Fruit fly (Drosophila melanogaster) whole organism, embryonic: ENCODE measurements around the gene Sik2.

ENCODE experiments used
- Bdp1 ChIP-seq: fragments of 200-800 bp; sonication (Bioruptor generic); optimal IDR thresholded peaks from 3 replicates; lab custom pipeline; 2016; ENCODE audit warnings: missing biosample characterization, missing genetic modification characterization
- Blimp-1 ChIP-seq: fragments of 200-800 bp; sonication (Bioruptor generic); optimal IDR thresholded peaks from 3 replicates; lab custom pipeline; 2018; ENCODE audit warnings: missing biosample characterization, missing genetic modification characterization, mild to moderate bottlenecking, moderate library complexity, missing genetic modification reagents
- BtbVII ChIP-seq: fragments of 200-800 bp; sonication (Bioruptor generic); optimal IDR thresholded peaks from 3 replicates; lab custom pipeline; 2017; ENCODE audit warnings: missing biosample characterization, mild to moderate bottlenecking, missing genetic modification characterization
- C15 ChIP-seq: fragments of 200-800 bp; sonication (Bioruptor generic); IDR thresholded peaks from 3 replicates; pipeline ENCODE4 v1.3.6; 2022; ENCODE audit warnings: missing biosample characterization, missing genetic modification characterization
- CG11456 ChIP-seq: fragments of 200-800 bp; sonication (Bioruptor generic); IDR thresholded peaks from 3 replicates; pipeline ENCODE4 v1.3.6; 2022; ENCODE audit warnings: missing biosample characterization, missing genetic modification characterization
- CG11504 ChIP-seq: fragments of 200-800 bp; sonication (Bioruptor generic); optimal IDR thresholded peaks from 3 replicates; lab custom pipeline; 2019; ENCODE audit warnings: missing biosample characterization, mild to moderate bottlenecking, missing genetic modification characterization, moderate library complexity
- CG12769 ChIP-seq: fragments of 200-800 bp; sonication (Bioruptor generic); optimal IDR thresholded peaks from 2 replicates; lab custom pipeline; 2019; ENCODE audit warnings: missing biosample characterization, mild to moderate bottlenecking, missing genetic modification characterization, moderate library complexity
- CG13123 ChIP-seq: fragments of 200-800 bp; sonication (Bioruptor generic); optimal IDR thresholded peaks from 2 replicates; lab custom pipeline; 2016; ENCODE audit warnings: missing biosample characterization, missing genetic modification characterization
- CG14710 ChIP-seq: fragments of 200-800 bp; sonication (Bioruptor generic); optimal IDR thresholded peaks from 3 replicates; lab custom pipeline; 2019; ENCODE audit warnings: missing biosample characterization, mild to moderate bottlenecking, missing genetic modification characterization, moderate library complexity
- CG16779 ChIP-seq: fragments of 200-800 bp; sonication (Bioruptor generic); IDR thresholded peaks from 2 replicates; pipeline ENCODE4 v1.3.6; 2022; ENCODE audit warnings: missing biosample characterization, missing genetic modification characterization
- CG1832 ChIP-seq: fragments of 200-800 bp; sonication (Bioruptor generic); optimal IDR thresholded peaks from 2 replicates; lab custom pipeline; 2017; ENCODE audit warnings: missing biosample characterization, mild to moderate bottlenecking, missing genetic modification characterization, inconsistent platforms
- CG30431 ChIP-seq: fragments of 200-800 bp; sonication (Bioruptor generic); optimal IDR thresholded peaks from 2 replicates; lab custom pipeline; 2017; ENCODE audit warnings: missing biosample characterization, missing genetic modification characterization
- CG31365 ChIP-seq: fragments of 200-800 bp; sonication (Bioruptor generic); optimal IDR thresholded peaks from 2 replicates; lab custom pipeline; 2018; ENCODE audit warnings: missing biosample characterization, mild to moderate bottlenecking, missing genetic modification characterization
- CG31441 ChIP-seq: fragments of 200-800 bp; sonication (Bioruptor generic); IDR thresholded peaks from 2 replicates; pipeline ENCODE4 v1.3.6; 2022; ENCODE audit warnings: missing biosample characterization, missing genetic modification characterization
- CG3407 ChIP-seq: fragments of 200-800 bp; sonication (Bioruptor generic); optimal IDR thresholded peaks from 2 replicates; lab custom pipeline; 2018; ENCODE audit warnings: missing biosample characterization, mild to moderate bottlenecking, missing genetic modification characterization
- CG3995 ChIP-seq: fragments of 200-800 bp; sonication (Bioruptor generic); optimal IDR thresholded peaks from 3 replicates; lab custom pipeline; 2016; ENCODE audit warnings: missing biosample characterization, missing genetic modification characterization
- CG8290 ChIP-seq, 3 experiments: fragments of 200-800 bp; sonication (Bioruptor generic); optimal IDR thresholded peaks; 2 replicates each; lab custom pipeline; 2016 to 2019; ENCODE audit warnings: missing biosample characterization in 3 of 3, missing genetic modification characterization in 3 of 3, mild to moderate bottlenecking in 2 of 3, moderate library complexity in 1 of 3
- CG8478 ChIP-seq: fragments of >200 bp; optimal IDR thresholded peaks from 2 replicates; lab custom pipeline; 2018
- CG8944 ChIP-seq: fragments of 200-800 bp; sonication (Bioruptor generic); optimal IDR thresholded peaks from 3 replicates; lab custom pipeline; 2016; ENCODE audit warnings: missing biosample characterization, missing genetic modification characterization
- CG9727 ChIP-seq: fragments of 200-800 bp; sonication (Bioruptor generic); optimal IDR thresholded peaks from 3 replicates; lab custom pipeline; 2017; ENCODE audit warnings: missing biosample characterization, mild to moderate bottlenecking, missing genetic modification characterization
- CG9797 ChIP-seq: fragments of 200-800 bp; sonication (Bioruptor generic); optimal IDR thresholded peaks from 3 replicates; lab custom pipeline; 2018; ENCODE audit warnings: missing biosample characterization, mild to moderate bottlenecking, missing genetic modification characterization
- CG9932 ChIP-seq: fragments of 200-800 bp; sonication (Bioruptor generic); IDR thresholded peaks from 2 replicates; pipeline ENCODE4 v1.3.6; 2022; ENCODE audit warnings: missing biosample characterization, missing genetic modification characterization
- Drgx ChIP-seq: fragments of 200-800 bp; sonication (Bioruptor generic); IDR thresholded peaks from 2 replicates; pipeline ENCODE4 v1.3.6; 2022; ENCODE audit warnings: missing biosample characterization, missing genetic modification characterization
- Ets65A ChIP-seq: fragments of 200-800 bp; sonication (Bioruptor generic); peaks from one replicate; lab custom pipeline; 2016; ENCODE audit warnings: missing biosample characterization, missing genetic modification characterization
- Fer2 ChIP-seq: fragments of 200-800 bp; sonication (Bioruptor generic); optimal IDR thresholded peaks from 2 replicates; lab custom pipeline; 2018; ENCODE audit warnings: missing biosample characterization, mild to moderate bottlenecking, missing genetic modification characterization, moderate library complexity
- Hr39 ChIP-seq: fragments of >200 bp; optimal IDR thresholded peaks from 2 replicates; lab custom pipeline; 2017
- Mad ChIP-seq: fragments of 200-800 bp; sonication (Bioruptor generic); optimal IDR thresholded peaks from 2 replicates; lab custom pipeline; 2016; ENCODE audit warnings: missing biosample characterization, missing genetic modification characterization
- Med ChIP-seq: fragments of 200-800 bp; sonication (Bioruptor generic); peaks from one replicate; lab custom pipeline; 2016; ENCODE audit warnings: missing biosample characterization, missing genetic modification characterization, mild to moderate bottlenecking, inconsistent platforms, moderate library complexity
- Myb ChIP-seq: fragments of 200-800 bp; sonication (Bioruptor generic); optimal IDR thresholded peaks from 2 replicates; lab custom pipeline; 2016; ENCODE audit warnings: missing biosample characterization, missing genetic modification characterization
- Opbp ChIP-seq: fragments of 200-800 bp; sonication (Bioruptor generic); IDR thresholded peaks from 3 replicates; pipeline ENCODE4 v1.3.6; 2022; ENCODE audit warnings: missing biosample characterization, missing genetic modification characterization; ENCODE audit not compliant: partially characterized antibody
- Pdp1 ChIP-seq, 2 experiments: fragments of 200-800 bp; sonication (Bioruptor generic); optimal IDR thresholded peaks; 3 replicates each; lab custom pipeline; 2016; ENCODE audit warnings: missing biosample characterization in 2 of 2, missing genetic modification characterization in 2 of 2, mild to moderate bottlenecking in 1 of 2, moderate library complexity in 1 of 2
- Stat92E ChIP-seq, 3 experiments: fragments of >200 bp in 2 of 3; fragments of 200-800 bp in 1 of 3; sonication (Bioruptor generic) in 1 of 3; optimal IDR thresholded peaks; 2 replicates each; lab custom pipeline; 2017 to 2019; ENCODE audit warnings: missing biosample characterization in 3 of 3, missing genetic modification characterization in 3 of 3, mild to moderate bottlenecking in 1 of 3, moderate library complexity in 1 of 3
- bigmax ChIP-seq: fragments of 200-800 bp; sonication (Bioruptor generic); optimal IDR thresholded peaks from 2 replicates; lab custom pipeline; 2018; ENCODE audit warnings: missing biosample characterization, mild to moderate bottlenecking, missing genetic modification characterization
- chinmo ChIP-seq: fragments of 200-800 bp; sonication (Bioruptor generic); IDR thresholded peaks from 4 replicates; pipeline ENCODE4 v1.3.6; 2022; ENCODE audit warnings: missing biosample characterization, missing genetic modification characterization; ENCODE audit not compliant: partially characterized antibody
- dimm ChIP-seq: fragments of 200-800 bp; sonication (Bioruptor generic); IDR thresholded peaks from 2 replicates; pipeline ENCODE4 v1.3.6; 2022; ENCODE audit warnings: missing biosample characterization, missing genetic modification characterization
- gce ChIP-seq: fragments of 200-800 bp; sonication (Bioruptor generic); IDR thresholded peaks from 3 replicates; pipeline ENCODE4 v1.3.6; 2022; ENCODE audit warnings: missing biosample characterization, missing genetic modification characterization
- klu ChIP-seq: fragments of 200-800 bp; sonication (Bioruptor generic); IDR thresholded peaks from 2 replicates; pipeline ENCODE4 v1.3.6; 2022; ENCODE audit warnings: missing biosample characterization, missing genetic modification characterization
- lola ChIP-seq, 3 experiments: fragments of >200 bp in 2 of 3; fragments of 200-800 bp in 1 of 3; sonication (Bioruptor generic) in 1 of 3; optimal IDR thresholded peaks; 2 replicates each; lab custom pipeline; 2017 to 2019; ENCODE audit warnings: missing biosample characterization in 3 of 3, missing genetic modification characterization in 3 of 3, mild to moderate bottlenecking in 1 of 3, moderate library complexity in 1 of 3
- phol ChIP-seq: fragments of 200-800 bp; sonication (Bioruptor generic); optimal IDR thresholded peaks from 3 replicates; lab custom pipeline; 2018; ENCODE audit warnings: missing biosample characterization, mild to moderate bottlenecking, missing genetic modification characterization, moderate library complexity
- pum ChIP-seq: fragments of 200-800 bp; sonication (Bioruptor generic); optimal IDR thresholded peaks from 2 replicates; lab custom pipeline; 2016; ENCODE audit warnings: missing biosample characterization, missing genetic modification characterization
- run ChIP-seq: fragments of 200-800 bp; sonication (Bioruptor generic); optimal IDR thresholded peaks from 3 replicates; lab custom pipeline; 2018; ENCODE audit warnings: missing biosample characterization, mild to moderate bottlenecking, missing genetic modification characterization
- sd ChIP-seq: fragments of 200-800 bp; sonication (Bioruptor generic); optimal IDR thresholded peaks from 3 replicates; lab custom pipeline; 2018; ENCODE audit warnings: missing biosample characterization, mild to moderate bottlenecking, missing genetic modification characterization, moderate library complexity
- seq ChIP-seq: fragments of 200-800 bp; sonication (Bioruptor generic); IDR thresholded peaks from 2 replicates; pipeline ENCODE4 v1.3.6; 2022; ENCODE audit warnings: missing biosample characterization, missing genetic modification characterization
- sr ChIP-seq: fragments of 200-800 bp; sonication (Bioruptor generic); IDR thresholded peaks from 3 replicates; pipeline ENCODE4 v1.3.6; 2022; ENCODE audit warnings: missing biosample characterization, missing genetic modification characterization
- tll ChIP-seq, 2 experiments: fragments of 200-800 bp in 1 of 2; fragments of >200 bp in 1 of 2; sonication (Bioruptor generic) in 1 of 2; optimal IDR thresholded peaks; 2 replicates each; lab custom pipeline; 2017 to 2019; ENCODE audit warnings: missing biosample characterization in 2 of 2, missing genetic modification characterization in 2 of 2, mild to moderate bottlenecking in 1 of 2, moderate library complexity in 1 of 2

The Sik2 gene

dm6 chrX:2106367-2106766, 44.7 kb upstream of the Sik2 start (continued):
- TF ChIP-seq CG1832, result peak; percentile 14
- TF ChIP-seq CG8290 (GFP tag; optimal IDR thresholded peaks at IDR 0.05; lab: Kevin White, UChicago), result peak; percentile 89
- TF ChIP-seq CG8290 (tag; optimal IDR thresholded peaks at IDR 0.05; lab: Kevin White, UChicago), result peak in 1 of 2 experiments; percentile 46
- no peak for TF ChIP-seq Stat92E (GFP tag; optimal IDR thresholded peaks at IDR 0.05; lab: Kevin White, UChicago)
- TF ChIP-seq Med (GFP tag; lab: Kevin White, UChicago), result peak; percentile 84

DNA sequence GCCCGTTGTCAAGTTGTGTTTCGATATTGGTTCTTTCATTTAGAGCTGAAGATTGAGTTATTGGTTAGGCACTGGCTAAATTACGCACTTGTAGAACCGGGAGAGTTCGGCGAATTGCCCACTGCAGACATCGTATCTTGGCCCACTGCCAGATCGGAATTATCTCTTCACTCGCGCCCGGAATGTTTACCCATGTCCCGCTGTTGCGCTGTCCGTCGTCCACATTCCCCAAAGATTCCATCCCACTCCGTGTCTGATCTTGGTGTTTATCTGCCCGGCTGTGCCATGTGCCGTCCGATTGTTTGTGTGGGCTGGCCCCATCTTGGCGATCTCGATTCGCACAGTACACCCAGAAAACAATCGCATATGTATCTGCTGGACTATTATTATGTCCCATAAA, 42.6 kb upstream of the Sik2 start:
- TF ChIP-seq C15 (GFP tag; lab: Robert Waterston, UW), result no peak
- TF ChIP-seq gce, result no peak
- no peak for TF ChIP-seq Opbp
- TF ChIP-seq CG16779 (GFP tag; lab: Robert Waterston, UW), result no peak
- TF ChIP-seq tll (GFP tag; optimal IDR thresholded peaks at IDR 0.05; lab: Kevin White, UChicago), result no peak
- no peak for TF ChIP-seq CG3995 (GFP tag; lab: Kevin White, UChicago)
- TF ChIP-seq dimm (GFP tag; lab: Robert Waterston, UW), result no peak
- peak; percentile 59 for TF ChIP-seq CG12769 (tag; lab: Kevin White, UChicago)
- peak; percentile 68 for TF ChIP-seq sd (tag; lab: Kevin White, UChicago)
- TF ChIP-seq CG14710, result no peak
- no peak for TF ChIP-seq CG11456 (GFP tag; lab: Robert Waterston, UW)

DNA sequence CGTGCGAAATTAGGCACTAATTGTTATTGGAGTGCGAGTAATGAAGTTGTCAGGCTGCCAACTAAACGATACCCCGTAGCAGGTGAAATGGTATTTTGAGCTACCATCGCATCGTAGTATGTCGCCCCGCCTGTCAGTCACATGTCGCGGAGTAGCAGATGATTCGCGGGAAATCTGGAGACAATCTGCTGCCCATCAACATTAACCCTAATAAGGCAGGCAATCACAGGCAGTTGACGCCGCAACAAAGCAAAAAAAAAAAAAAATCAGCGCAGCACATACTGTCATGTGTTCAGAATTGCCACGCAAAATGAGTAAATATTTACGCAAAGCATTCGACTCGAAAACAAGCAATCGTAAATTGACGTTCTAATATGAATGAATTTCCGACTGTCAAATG, 42.1 kb upstream of the Sik2 start:
- peak; percentile 72 for TF ChIP-seq Ets65A (GFP tag; lab: Kevin White, UChicago)
- TF ChIP-seq pum, result no peak
- peak; percentile 55 for TF ChIP-seq Med (GFP tag; lab: Kevin White, UChicago)

DNA sequence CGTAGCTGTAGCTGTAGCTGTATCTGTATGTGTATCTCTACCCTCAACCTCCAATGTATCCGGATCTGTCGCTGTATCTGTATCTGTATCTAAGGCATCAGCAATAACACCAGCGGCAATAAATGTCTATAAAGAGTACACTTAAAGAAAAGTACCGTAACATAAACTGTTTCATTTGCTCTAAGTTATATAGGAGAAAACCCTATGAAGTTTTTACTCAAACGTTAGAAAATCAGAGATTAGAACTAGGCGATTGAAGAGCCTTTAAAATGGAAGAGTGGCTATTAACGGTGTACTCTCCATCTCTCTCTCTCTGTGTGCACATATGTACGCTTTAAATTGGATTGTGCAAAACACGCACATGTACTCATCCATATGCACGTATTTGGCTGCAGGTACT, 36.6 kb upstream of the Sik2 start:
- TF ChIP-seq Drgx (GFP tag; lab: Robert Waterston, UW) (peak; percentile 39; the same call in 1 of the 2 replicates), phol (tag; lab: Kevin White, UChicago) (no peak)

DNA sequence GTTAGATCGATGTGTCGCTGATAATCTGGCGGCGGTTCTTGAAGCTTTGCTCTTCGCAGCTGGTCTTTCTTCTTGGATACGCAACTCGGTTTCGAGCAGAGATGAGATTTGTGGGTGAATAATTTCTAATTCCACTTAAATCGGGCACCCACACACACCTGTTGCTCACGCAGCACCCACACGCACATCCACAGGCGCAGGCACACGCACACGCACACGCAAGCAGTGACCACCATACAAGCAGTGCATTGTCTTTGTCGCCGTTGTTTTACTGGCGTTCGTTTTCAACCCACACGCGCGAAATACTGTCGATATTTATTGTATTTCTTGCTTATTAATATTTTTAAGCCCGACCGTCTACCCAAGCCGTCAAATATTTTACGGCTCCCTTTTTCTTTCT, 34.6 kb upstream of the Sik2 start:
- TF ChIP-seq seq (GFP tag; lab: Robert Waterston, UW) (no peak), Bdp1 (GFP tag; lab: Kevin White, UChicago) (no peak), run (tag; lab: Kevin White, UChicago) (no peak), CG9797 (no peak), BtbVII (no peak), Mad (GFP tag; lab: Kevin White, UChicago) (no peak), klu (GFP tag; lab: Robert Waterston, UW) (no peak), bigmax (no peak), sr (GFP tag; lab: Robert Waterston, UW) (peak; percentile 86), CG31365 (tag; lab: Kevin White, UChicago) (peak; percentile 92), Fer2 (tag; lab: Kevin White, UChicago) (no peak), Pdp1 (GFP tag; optimal IDR thresholded peaks at IDR 0.05; lab: Kevin White, UChicago) (no peak), Blimp-1 (GFP tag; lab: Kevin White, UChicago) (no peak), CG8944 (no peak), CG8478 (lab: Kevin White, UChicago) (no peak), CG9932 (no peak), CG11504 (no peak), Myb (GFP tag; lab: Kevin White, UChicago) (no peak), CG3407 (GFP tag; lab: Kevin White, UChicago) (no peak), lola (GFP tag; optimal IDR thresholded peaks at IDR 0.05; lab: Kevin White, UChicago) (no peak), CG9727 (GFP tag; lab: Kevin White, UChicago) (no peak), CG30431 (GFP tag; lab: Kevin White, UChicago) (no peak), Hr39 (lab: Kevin White, UChicago) (peak; percentile 90), CG31441 (GFP tag; lab: Robert Waterston, UW) (no peak), chinmo (GFP tag; lab: Robert Waterston, UW) (no peak), CG13123 (GFP tag; lab: Kevin White, UChicago) (no peak)
